Fruit fly (Drosophila melanogaster): ENCODE results near the gene Ada.

Ada gene

DNA sequence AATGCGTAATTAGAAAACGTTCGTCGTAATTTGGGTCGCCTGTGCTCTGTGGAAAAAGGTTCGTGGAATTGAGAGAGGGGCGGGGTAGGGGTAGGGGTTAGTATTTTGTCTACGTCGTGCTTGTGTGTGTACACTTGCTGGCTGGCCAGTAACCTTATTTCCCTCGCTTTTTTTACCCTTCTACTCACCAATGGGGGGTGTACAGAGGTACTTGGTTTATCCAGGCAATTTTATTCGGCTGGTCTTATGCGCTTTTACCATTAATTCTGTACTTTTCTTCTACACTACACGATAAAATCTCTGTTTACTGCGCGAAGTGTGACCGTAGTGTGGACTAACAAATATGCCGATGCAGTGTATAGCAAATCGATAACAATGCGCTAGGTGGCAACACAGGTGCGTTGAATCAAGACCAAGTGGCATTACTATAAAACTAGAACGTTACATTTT, 45.3 kb upstream of the Ada start, which contains the start of gene tgo (continued):
- peak; percentile 43 for TF ChIP-seq sug (tag; optimal IDR thresholded peaks at IDR 0.05)
- TF ChIP-seq D (optimal IDR thresholded peaks at IDR 0.05) = no peak
- TF ChIP-seq D (GFP tag; optimal IDR thresholded peaks at IDR 0.05) = no peak
- no peak for TF ChIP-seq btn (GFP tag; optimal IDR thresholded peaks at IDR 0.05)
- TF ChIP-seq CG30403 (GFP tag; optimal IDR thresholded peaks at IDR 0.05) = no peak
- no peak for TF ChIP-seq Dip3 (GFP tag; optimal IDR thresholded peaks at IDR 0.05)
- TF ChIP-seq scrt (GFP tag; optimal IDR thresholded peaks at IDR 0.05) = no peak
- TF ChIP-seq lbe (GFP tag; optimal IDR thresholded peaks at IDR 0.05) = no peak
- TF ChIP-seq grau (tag; optimal IDR thresholded peaks at IDR 0.05) = peak; percentile 36
- no peak for TF ChIP-seq gsb (GFP tag; IDR thresholded peaks at IDR 0.05)
- no peak for TF ChIP-seq tll (GFP tag; optimal IDR thresholded peaks at IDR 0.05)
- TF ChIP-seq Scr (GFP tag; IDR thresholded peaks at IDR 0.05; ENCODE audit: partially characterized antibody) = peak; percentile 52
- TF ChIP-seq unpg (GFP tag; optimal IDR thresholded peaks at IDR 0.05) = no peak
- peak; percentile 9 for TF ChIP-seq CG9727 (GFP tag; optimal IDR thresholded peaks at IDR 0.05)
- TF ChIP-seq dimm (GFP tag; IDR thresholded peaks at IDR 0.05) = no peak
- no peak for TF ChIP-seq emc (GFP tag; optimal IDR thresholded peaks at IDR 0.05)
- TF ChIP-seq sna (GFP tag; IDR thresholded peaks at IDR 0.05; ENCODE audit: partially characterized antibody) = 0 out of 2 replicates have a peak, but pooled peaks have one; percentile 23
- no peak for TF ChIP-seq ro (GFP tag; IDR thresholded peaks at IDR 0.05)
- no peak for TF ChIP-seq CG4707 (GFP tag; optimal IDR thresholded peaks at IDR 0.05)
- TF ChIP-seq CG8944 (GFP tag; optimal IDR thresholded peaks at IDR 0.05) = no peak
- TF ChIP-seq Camta (GFP tag; optimal IDR thresholded peaks at IDR 0.05) = no peak
- no peak for TF ChIP-seq Dfd (GFP tag; optimal IDR thresholded peaks at IDR 0.05)
- TF ChIP-seq NfI (GFP tag; optimal IDR thresholded peaks at IDR 0.05) = no peak
- TF ChIP-seq Ets97D (GFP tag; optimal IDR thresholded peaks at IDR 0.05) = peak; percentile 52
- no peak for TF ChIP-seq ind (GFP tag; optimal IDR thresholded peaks at IDR 0.05)
- TF ChIP-seq CG5180 (GFP tag; optimal IDR thresholded peaks at IDR 0.05) = no peak
- peak; percentile 69 for TF ChIP-seq Fer1 (GFP tag; optimal IDR thresholded peaks at IDR 0.05)
- TF ChIP-seq pfk (GFP tag; optimal IDR thresholded peaks at IDR 0.05) = no peak
- no peak for TF ChIP-seq Elba2 (GFP tag; optimal IDR thresholded peaks at IDR 0.05)
- TF ChIP-seq odd (GFP tag; optimal IDR thresholded peaks at IDR 0.05) = peak; percentile 1
- peak; percentile 36; the same call in 1 of the 2 replicates for TF ChIP-seq bbx (GFP tag; IDR thresholded peaks at IDR 0.05; ENCODE audit: partially characterized antibody)
- no peak for TF ChIP-seq CG8478 (optimal IDR thresholded peaks at IDR 0.05)
- peak; percentile 61 for TF ChIP-seq Dp (GFP tag; optimal IDR thresholded peaks at IDR 0.05)
- no peak for TF ChIP-seq Ada2b (GFP tag; IDR thresholded peaks at IDR 0.05)
- no peak for TF ChIP-seq CG12104 (GFP tag; optimal IDR thresholded peaks at IDR 0.05)
- peak; percentile 11; the same call in 1 of the 3 replicates for TF ChIP-seq CG16813 (GFP tag; IDR thresholded peaks at IDR 0.05; ENCODE audit: partially characterized antibody)
- TF ChIP-seq CG10267 (tag; optimal IDR thresholded peaks at IDR 0.05) = peak; percentile 61
- no peak for TF ChIP-seq CG13624 (GFP tag; optimal IDR thresholded peaks at IDR 0.05)
- no peak for TF ChIP-seq CG8089 (GFP tag; optimal IDR thresholded peaks at IDR 0.05)
- TF ChIP-seq croc (GFP tag; conservative IDR thresholded peaks at IDR 0.05) = no peak
- TF ChIP-seq Asciz (GFP tag; optimal IDR thresholded peaks at IDR 0.05) = no peak
- TF ChIP-seq CG17359 (tag; optimal IDR thresholded peaks at IDR 0.05) = peak; percentile 11
- no peak for TF ChIP-seq run (tag; optimal IDR thresholded peaks at IDR 0.05)
- TF ChIP-seq CG11723 (GFP tag; optimal IDR thresholded peaks at IDR 0.05) = no peak
- no peak for TF ChIP-seq Ets65A (GFP tag)
- peak; percentile 68 for TF ChIP-seq CG13287 (GFP tag; IDR thresholded peaks at IDR 0.05; ENCODE audit: partially characterized antibody)
- peak; percentile 96 for TF ChIP-seq YL-1 (GFP tag; optimal IDR thresholded peaks at IDR 0.05)
- TF ChIP-seq Stat92E (GFP tag; optimal IDR thresholded peaks at IDR 0.05) = peak in 1 of 3 experiments; percentile 42
- TF ChIP-seq CG30020 (tag; optimal IDR thresholded peaks at IDR 0.05) = peak; percentile 43
- peak; percentile 7 for TF ChIP-seq CG7987 (GFP tag; optimal IDR thresholded peaks at IDR 0.05)
